Worm (Caenorhabditis elegans) whole organism, late embryonic: ENCODE measurements around the gene Y41C4A.32.

Experiments
- ahr-1 ChIP-seq: sonication (generic microtip); optimal IDR thresholded peaks from 2 replicates; lab custom pipeline; 2016; ENCODE audit warnings: missing genetic modification characterization, missing compliant biosample characterization
- ceh-22 ChIP-seq: sonication (generic microtip); optimal IDR thresholded peaks from 2 replicates; lab custom pipeline; 2017; ENCODE audit warnings: missing biosample characterization, missing genetic modification characterization
- ceh-24 ChIP-seq: sonication (generic microtip); optimal IDR thresholded peaks from 2 replicates; lab custom pipeline; 2016; ENCODE audit warnings: mild to moderate bottlenecking, missing genetic modification characterization, missing compliant biosample characterization
- ceh-31 ChIP-seq: sonication (generic microtip); optimal IDR thresholded peaks from 2 replicates; lab custom pipeline; 2016; ENCODE audit warnings: missing genetic modification characterization, missing compliant biosample characterization
- ceh-34 ChIP-seq: sonication (generic microtip); optimal IDR thresholded peaks from 2 replicates; lab custom pipeline; 2016; ENCODE audit warnings: mild to moderate bottlenecking, missing genetic modification characterization, missing compliant biosample characterization
- ceh-6 ChIP-seq: fragments of 200-800 bp; sonication (Bioruptor generic); optimal IDR thresholded peaks from 2 replicates; lab custom pipeline; 2018; ENCODE audit warnings: mild to moderate bottlenecking, missing genetic modification characterization, missing compliant biosample characterization
- ceh-9 ChIP-seq: sonication (generic microtip); optimal IDR thresholded peaks from 2 replicates; lab custom pipeline; 2016; ENCODE audit warnings: mild to moderate bottlenecking, missing genetic modification characterization, inconsistent platforms, missing compliant biosample characterization
- elt-4 ChIP-seq: sonication (generic microtip); optimal IDR thresholded peaks from 2 replicates; lab custom pipeline; 2016; ENCODE audit warnings: missing genetic modification characterization, missing compliant biosample characterization
- ets-4 ChIP-seq: sonication (generic microtip); optimal IDR thresholded peaks from 2 replicates; lab custom pipeline; 2016; ENCODE audit warnings: missing genetic modification characterization, missing compliant biosample characterization
- eyg-1 ChIP-seq: sonication (generic microtip); optimal IDR thresholded peaks from 2 replicates; lab custom pipeline; 2016; ENCODE audit warnings: missing genotype, missing genetic modification characterization, missing compliant biosample characterization
- hlh-15 ChIP-seq: sonication (generic microtip); optimal IDR thresholded peaks from 2 replicates; lab custom pipeline; 2016; ENCODE audit warnings: missing genetic modification characterization, missing compliant biosample characterization
- hlh-6 ChIP-seq: sonication (generic microtip); optimal IDR thresholded peaks from 2 replicates; lab custom pipeline; 2016; ENCODE audit warnings: missing genotype, missing genetic modification characterization, missing compliant biosample characterization
- hlh-8 ChIP-seq: sonication (generic microtip); optimal IDR thresholded peaks from 2 replicates; lab custom pipeline; 2016; ENCODE audit warnings: missing genotype, missing genetic modification characterization, missing compliant biosample characterization
- lin-11 ChIP-seq: fragments of 200-800 bp; sonication (Bioruptor generic); optimal IDR thresholded peaks from 2 replicates; lab custom pipeline; 2018; ENCODE audit warnings: mild to moderate bottlenecking, missing genetic modification characterization, missing compliant biosample characterization
- madf-2 ChIP-seq: sonication (generic microtip); optimal IDR thresholded peaks from 2 replicates; lab custom pipeline; 2017; ENCODE audit warnings: missing genetic modification characterization, missing compliant biosample characterization
- mec-3 ChIP-seq: sonication (generic microtip); optimal IDR thresholded peaks from 2 replicates; lab custom pipeline; 2016; ENCODE audit warnings: borderline replicate concordance, missing genetic modification characterization, missing compliant biosample characterization
- nhr-11 ChIP-seq: fragments of 150-350 bp; optimal IDR thresholded peaks from 2 replicates; lab custom pipeline; 2014; ENCODE audit warnings: missing biosample characterization, missing genetic modification characterization
- nhr-232 ChIP-seq: sonication (generic microtip); optimal IDR thresholded peaks from 2 replicates; lab custom pipeline; 2016; ENCODE audit warnings: missing genetic modification characterization, missing compliant biosample characterization
- npax-4 ChIP-seq: sonication (generic microtip); optimal IDR thresholded peaks from 2 replicates; lab custom pipeline; 2016; ENCODE audit warnings: missing genetic modification characterization, missing compliant biosample characterization
- pat-9 ChIP-seq: fragments of 200-800 bp; sonication (Bioruptor generic); optimal IDR thresholded peaks from 2 replicates; lab custom pipeline; 2018; ENCODE audit warnings: mild to moderate bottlenecking, missing genetic modification characterization, moderate library complexity, missing compliant biosample characterization
- pha-2 ChIP-seq: sonication (generic microtip); optimal IDR thresholded peaks from 2 replicates; lab custom pipeline; 2017; ENCODE audit warnings: mild to moderate bottlenecking, missing genetic modification characterization, missing compliant biosample characterization
- pqm-1 ChIP-seq: sonication (generic microtip); optimal IDR thresholded peaks from 2 replicates; lab custom pipeline; 2016; ENCODE audit warnings: missing genetic modification characterization, missing compliant biosample characterization
- pros-1 ChIP-seq: fragments of 150-350 bp; optimal IDR thresholded peaks from 2 replicates; lab custom pipeline; 2014; ENCODE audit warnings: missing biosample characterization, missing genetic modification reagents, missing genetic modification characterization
- ref-2 ChIP-seq: sonication (generic microtip); optimal IDR thresholded peaks from 2 replicates; lab custom pipeline; 2016; ENCODE audit warnings: missing genetic modification characterization, missing compliant biosample characterization
- sdc-2 ChIP-seq: sonication (generic microtip); optimal IDR thresholded peaks from 2 replicates; lab custom pipeline; 2016; ENCODE audit warnings: missing genotype, missing genetic modification characterization, missing compliant biosample characterization
- sox-2 ChIP-seq: fragments of 200-800 bp; sonication (Bioruptor generic); IDR thresholded peaks from 2 replicates; pipeline ENCODE4 v1.3.6; 2022; ENCODE audit warnings: missing genetic modification reagents, missing genetic modification characterization, missing compliant biosample characterization
- tbx-2 ChIP-seq: sonication (generic microtip); optimal IDR thresholded peaks from 2 replicates; lab custom pipeline; 2016; ENCODE audit warnings: missing genetic modification characterization, missing compliant biosample characterization
- tbx-7 ChIP-seq: sonication (generic microtip); optimal IDR thresholded peaks from 2 replicates; lab custom pipeline; 2016; ENCODE audit warnings: missing genotype, missing genetic modification characterization, missing compliant biosample characterization
- unc-3 ChIP-seq, 2 experiments: fragments of 200-800 bp in 1 of 2; sonication (Bioruptor generic) in 1 of 2; sonication (generic microtip) in 1 of 2; conservative IDR thresholded peaks in 1 of 2; optimal IDR thresholded peaks in 1 of 2; 2 replicates each; pipeline versions ENCODE4 v1.3.6 to Lab custom; 2016 to 2022; ENCODE audit warnings: missing compliant biosample characterization in 2 of 2, missing genetic modification characterization in 2 of 2, missing genetic modification reagents in 1 of 2
- unc-42 ChIP-seq: sonication (generic microtip); optimal IDR thresholded peaks from 2 replicates; lab custom pipeline; 2016; ENCODE audit warnings: missing genotype, missing genetic modification characterization, missing compliant biosample characterization
- unc-55 ChIP-seq: sonication (generic microtip); optimal IDR thresholded peaks from 2 replicates; lab custom pipeline; 2017; ENCODE audit warnings: missing biosample characterization, missing genetic modification reagents, missing genetic modification characterization
- zip-5 ChIP-seq: sonication (generic microtip); optimal IDR thresholded peaks from 2 replicates; lab custom pipeline; 2016; ENCODE audit warnings: missing genetic modification characterization, missing compliant biosample characterization

The Y41C4A.32 gene

DNA sequence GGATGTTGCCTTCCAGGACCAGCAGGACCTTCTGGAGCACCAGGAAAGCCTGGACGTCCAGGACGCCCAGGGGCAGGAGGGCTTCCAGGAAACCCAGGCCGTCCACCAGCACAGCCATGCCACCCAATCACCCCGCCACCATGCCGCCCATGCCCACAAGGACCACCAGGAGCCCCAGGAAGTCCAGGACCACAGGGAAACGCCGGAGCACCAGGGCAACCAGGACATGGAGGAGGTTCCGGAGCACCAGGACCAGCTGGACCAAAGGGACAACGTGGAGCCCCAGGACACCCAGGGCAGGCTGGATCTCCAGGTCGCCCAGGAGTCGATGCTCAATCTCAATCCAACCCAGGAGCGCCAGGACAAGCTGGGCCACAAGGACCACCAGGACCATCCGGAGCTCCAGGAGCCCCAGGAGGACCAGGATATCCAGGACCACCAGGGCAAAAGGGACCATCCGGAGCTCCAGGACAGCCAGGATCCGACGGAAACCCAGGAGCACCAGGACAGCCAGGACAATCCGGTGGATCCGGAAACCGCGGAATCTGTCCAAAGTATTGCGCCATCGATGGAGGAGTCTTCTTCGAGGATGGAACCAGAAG, 17.0 kb upstream of the Y41C4A.32 start:
- TF ChIP-seq ceh-24, result no peak
- no peak for TF ChIP-seq hlh-15 (tag; lab: Kevin White, UChicago)
- TF ChIP-seq eyg-1 (tag; lab: Kevin White, UChicago), result no peak
- no peak for TF ChIP-seq hlh-8 (tag; lab: Kevin White, UChicago)
- TF ChIP-seq tbx-2, result no peak
- peak; percentile 33 for TF ChIP-seq elt-4 (tag; lab: Kevin White, UChicago)
- peak; percentile 11 for TF ChIP-seq sdc-2 (tag; lab: Kevin White, UChicago)
- no peak for TF ChIP-seq ceh-34 (tag; lab: Kevin White, UChicago)
- TF ChIP-seq, all 69 proteins: peak for 2

ce11 chrIII:11705930-11706329, 15.6 kb upstream of the Y41C4A.32 start:
- TF ChIP-seq hlh-6, result peak; percentile 8
- peak; percentile 21 for TF ChIP-seq mec-3 (tag; lab: Kevin White, UChicago)
- TF ChIP-seq ceh-31 (tag; lab: Kevin White, UChicago), result peak; percentile 6
- no peak for TF ChIP-seq pros-1 (tag; lab: Kevin White, UChicago)

- no peak for TF ChIP-seq madf-2 (tag; lab: Kevin White, UChicago)
- no peak for TF ChIP-seq ceh-22 (tag; lab: Kevin White, UChicago)
- no peak for TF ChIP-seq pqm-1 (tag; lab: Kevin White, UChicago)
- TF ChIP-seq, all 69 proteins: peak for 0
Observed at ce11 chrIII:11706665-11707064, 14.8 kb upstream of the Y41C4A.32 start, which contains the start of gene col-96. Gene col-96 (minus strand): TSS chrIII:11706765.

DNA sequence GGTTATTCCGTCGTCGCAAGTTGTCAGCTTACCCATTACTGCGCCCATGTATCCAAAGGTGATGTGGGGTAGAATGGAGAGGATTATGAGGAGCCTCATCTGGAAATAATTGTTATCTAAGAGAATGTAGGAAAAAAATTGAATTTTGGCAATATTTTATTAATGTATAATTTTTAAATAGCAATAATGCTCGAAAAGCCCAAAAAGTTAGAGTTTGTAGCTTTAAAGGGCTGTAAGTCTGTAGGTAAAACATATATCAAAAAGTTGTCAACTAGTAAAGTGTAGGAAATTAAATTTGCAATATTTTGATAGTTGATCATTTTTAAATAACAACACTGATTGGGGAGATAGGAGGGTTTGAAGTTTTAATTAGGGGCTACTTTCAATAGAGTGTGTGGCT, 12.8 kb upstream of the Y41C4A.32 start, which contains the start of gene Y41C4A.8:
Y41C4A.8 (minus strand) TSS at position 101 of the 400 bp plus-strand sequence.
- TF ChIP-seq hlh-15 (tag; lab: Kevin White, UChicago), result no peak
- TF ChIP-seq tbx-7 (tag; lab: Kevin White, UChicago), result no peak
- no peak for TF ChIP-seq ceh-6 (GFP tag; lab: Kevin White, UChicago)
- TF ChIP-seq, all 69 proteins: peak for 0

- no peak for TF ChIP-seq lin-11 (tag; lab: Kevin White, UChicago)
- no peak for TF ChIP-seq pros-1 (tag; lab: Kevin White, UChicago)
- TF ChIP-seq unc-55 (GFP tag; lab: Kevin White, UChicago), result no peak
- TF ChIP-seq ceh-9 (tag; lab: Kevin White, UChicago), result no peak
- no peak for TF ChIP-seq nhr-11 (tag; lab: Kevin White, UChicago)
- TF ChIP-seq ceh-34 (tag; lab: Kevin White, UChicago), result no peak
- no peak for TF ChIP-seq npax-4 (tag; lab: Kevin White, UChicago)
- TF ChIP-seq hlh-8 (tag; lab: Kevin White, UChicago), result no peak
- TF ChIP-seq pha-2 (tag; lab: Kevin White, UChicago), result no peak
- no peak for TF ChIP-seq unc-42 (tag; lab: Kevin White, UChicago)
- TF ChIP-seq unc-3 (GFP tag; conservative IDR thresholded peaks at IDR 0.05; lab: Robert Waterston, UW), result no peak
- TF ChIP-seq unc-3 (tag; optimal IDR thresholded peaks at IDR 0.05; lab: Kevin White, UChicago), result no peak
- no peak for TF ChIP-seq nhr-232 (tag; lab: Kevin White, UChicago)
- TF ChIP-seq ceh-22 (tag; lab: Kevin White, UChicago), result no peak
- no peak for TF ChIP-seq sox-2 (GFP tag; lab: Robert Waterston, UW)
- no peak for TF ChIP-seq ceh-24
- no peak for TF ChIP-seq pat-9 (tag; lab: Kevin White, UChicago)
- TF ChIP-seq ets-4, result no peak
- TF ChIP-seq ahr-1 (tag; lab: Kevin White, UChicago), result no peak
- TF ChIP-seq zip-5 (tag; lab: Kevin White, UChicago), result no peak
- no peak for TF ChIP-seq ref-2 (tag; lab: Kevin White, UChicago)
Observed at ce11 chrIII:11718548-11718947, 3.0 kb upstream of the Y41C4A.32 start, which contains the start of gene Y41C4A.9. Gene Y41C4A.9 (minus strand): TSS chrIII:11718645.
